Worm (Caenorhabditis elegans) whole organism, L3 larva: ENCODE measurements around the gene dpf-2.

Source experiments
- ama-1 ChIP-seq: fragments of 150-350 bp; optimal IDR thresholded peaks from 2 replicates; lab custom pipeline; 2018
- nhr-237 ChIP-seq: fragments of 150-350 bp; optimal IDR thresholded peaks from 2 replicates; lab custom pipeline; 2014; ENCODE audit warnings: missing biosample characterization, missing genetic modification characterization

ce11 chrX:14819495-14819894 is 12.1 kb upstream of the dpf-2 start:
- peak; percentile 18 for TF ChIP-seq ama-1 (lab: Kevin White, UChicago)
- no peak for TF ChIP-seq nhr-237 (tag; lab: Kevin White, UChicago)
